Fruit fly (Drosophila melanogaster) whole organism, embryonic: ENCODE data around the gene Cpr11A.

Experiments
- BtbVII ChIP-seq: fragments of 200-800 bp; sonication (Bioruptor generic); optimal IDR thresholded peaks from 3 replicates; lab custom pipeline; 2017; ENCODE audit warnings: missing biosample characterization, mild to moderate bottlenecking, missing genetic modification characterization
- CG10565 ChIP-seq: fragments of 200-800 bp; sonication (Bioruptor generic); optimal IDR thresholded peaks from 3 replicates; lab custom pipeline; 2016; ENCODE audit warnings: missing biosample characterization, mild to moderate bottlenecking, missing genetic modification characterization
- CG11085 ChIP-seq: fragments of 200-800 bp; sonication (Bioruptor generic); IDR thresholded peaks from 2 replicates; pipeline ENCODE4 v1.3.6; 2022; ENCODE audit warnings: missing biosample characterization, missing genetic modification characterization
- CG11456 ChIP-seq: fragments of 200-800 bp; sonication (Bioruptor generic); IDR thresholded peaks from 3 replicates; pipeline ENCODE4 v1.3.6; 2022; ENCODE audit warnings: missing biosample characterization, missing genetic modification characterization
- CG12104 ChIP-seq: fragments of 200-800 bp; sonication (Bioruptor generic); optimal IDR thresholded peaks from 3 replicates; lab custom pipeline; 2016; ENCODE audit warnings: missing biosample characterization, missing genetic modification characterization
- CG12659 ChIP-seq: fragments of 200-800 bp; sonication (Bioruptor generic); optimal IDR thresholded peaks from 3 replicates; lab custom pipeline; 2017; ENCODE audit warnings: mild to moderate bottlenecking, missing biosample characterization, missing genetic modification reagents, missing genetic modification characterization
- CG12769 ChIP-seq: fragments of 200-800 bp; sonication (Bioruptor generic); optimal IDR thresholded peaks from 2 replicates; lab custom pipeline; 2019; ENCODE audit warnings: missing biosample characterization, mild to moderate bottlenecking, missing genetic modification characterization, moderate library complexity
- CG14860 ChIP-seq: fragments of 200-800 bp; sonication (Bioruptor generic); IDR thresholded peaks from 3 replicates; pipeline ENCODE4 v1.3.6; 2022; ENCODE audit warnings: missing biosample characterization, missing genetic modification characterization; ENCODE audit not compliant: partially characterized antibody
- CG16813 ChIP-seq: fragments of 200-800 bp; sonication (Bioruptor generic); IDR thresholded peaks from 3 replicates; pipeline ENCODE4 v1.3.6; 2022; ENCODE audit warnings: missing biosample characterization, missing genetic modification characterization; ENCODE audit not compliant: partially characterized antibody
- CG17328 ChIP-seq: fragments of 200-800 bp; sonication (Bioruptor generic); IDR thresholded peaks from 2 replicates; pipeline ENCODE4 v1.3.6; 2022; ENCODE audit warnings: missing biosample characterization, missing genetic modification characterization
- CG17359 ChIP-seq: fragments of 200-800 bp; sonication (Bioruptor generic); optimal IDR thresholded peaks from 3 replicates; lab custom pipeline; 2018; ENCODE audit warnings: missing biosample characterization, mild to moderate bottlenecking, missing genetic modification characterization, moderate library complexity
- CG2202 ChIP-seq: fragments of 200-800 bp; sonication (Bioruptor generic); optimal IDR thresholded peaks from 2 replicates; lab custom pipeline; 2018; ENCODE audit warnings: missing biosample characterization, mild to moderate bottlenecking, missing genetic modification characterization
- CG2875 ChIP-seq: fragments of 200-800 bp; sonication (Bioruptor generic); optimal IDR thresholded peaks from 2 replicates; lab custom pipeline; 2017; ENCODE audit warnings: missing biosample characterization, mild to moderate bottlenecking, missing genetic modification characterization, missing genetic modification reagents
- CG3281 ChIP-seq: fragments of 200-800 bp; sonication (Bioruptor generic); optimal IDR thresholded peaks from 3 replicates; lab custom pipeline; 2017; ENCODE audit warnings: missing biosample characterization, mild to moderate bottlenecking, missing genetic modification characterization
- CG34376 ChIP-seq: fragments of 200-800 bp; sonication (Bioruptor generic); optimal IDR thresholded peaks from 2 replicates; lab custom pipeline; 2018; ENCODE audit warnings: missing biosample characterization, mild to moderate bottlenecking, missing genetic modification characterization
- CG4730 ChIP-seq: fragments of 200-800 bp; sonication (Bioruptor generic); IDR thresholded peaks from 2 replicates; pipeline ENCODE4 v1.3.6; 2022; ENCODE audit warnings: missing biosample characterization, missing genetic modification characterization
- CG4854 ChIP-seq: fragments of 200-800 bp; sonication (Bioruptor generic); optimal IDR thresholded peaks from 2 replicates; lab custom pipeline; 2016; ENCODE audit warnings: missing biosample characterization, missing genetic modification characterization, inconsistent platforms
- CG7839 ChIP-seq: fragments of 200-800 bp; sonication (Bioruptor generic); optimal IDR thresholded peaks from 3 replicates; lab custom pipeline; 2018; ENCODE audit warnings: missing biosample characterization, mild to moderate bottlenecking, missing genetic modification characterization, moderate library complexity
- D ChIP-seq, 2 experiments: fragments of 200-800 bp in 1 of 2; fragments of >200 bp in 1 of 2; sonication (Bioruptor generic) in 1 of 2; optimal IDR thresholded peaks; 2 replicates in 1 of 2; 3 replicates in 1 of 2; lab custom pipeline; 2017; ENCODE audit warnings: mild to moderate bottlenecking in 1 of 2, missing biosample characterization in 1 of 2, missing genetic modification characterization in 1 of 2, missing genetic modification reagents in 1 of 2
- Doc3 ChIP-seq: fragments of 200-800 bp; sonication (Bioruptor generic); IDR thresholded peaks from 3 replicates; pipeline ENCODE4 v1.3.6; 2022; ENCODE audit warnings: missing biosample characterization, missing genetic modification characterization; ENCODE audit not compliant: partially characterized antibody
- ERR ChIP-seq: fragments of 200-800 bp; sonication (Bioruptor generic); optimal IDR thresholded peaks from 2 replicates; lab custom pipeline; 2016; ENCODE audit warnings: missing biosample characterization, missing genetic modification characterization
- GATAe ChIP-seq: fragments of 200-800 bp; sonication (Bioruptor generic); conservative IDR thresholded peaks from 2 replicates; pipeline ENCODE4 v1.3.6; 2022; ENCODE audit warnings: missing biosample characterization, missing genetic modification characterization
- Gug ChIP-seq: fragments of 200-800 bp; sonication (Bioruptor generic); IDR thresholded peaks from 4 replicates; pipeline ENCODE4 v1.3.6; 2022; ENCODE audit warnings: missing biosample characterization, missing genetic modification characterization
- Kr ChIP-seq: fragments of 200-800 bp; sonication (Bioruptor generic); optimal IDR thresholded peaks from 2 replicates; lab custom pipeline; 2017; ENCODE audit warnings: missing biosample characterization, mild to moderate bottlenecking, missing genetic modification characterization
- NC2β ChIP-seq: fragments of 200-800 bp; sonication (Bioruptor generic); optimal IDR thresholded peaks from 2 replicates; lab custom pipeline; 2016; ENCODE audit warnings: missing biosample characterization, missing genetic modification characterization
- Nf-YB ChIP-seq: fragments of 200-800 bp; sonication (Bioruptor generic); optimal IDR thresholded peaks from 3 replicates; lab custom pipeline; 2019; ENCODE audit warnings: missing biosample characterization, mild to moderate bottlenecking, missing genetic modification characterization, moderate library complexity
- NfI ChIP-seq: fragments of 200-800 bp; sonication (Bioruptor generic); optimal IDR thresholded peaks from 3 replicates; lab custom pipeline; 2018; ENCODE audit warnings: missing biosample characterization, mild to moderate bottlenecking, missing genetic modification characterization, moderate library complexity
- Oaz ChIP-seq: fragments of 200-800 bp; sonication (Bioruptor generic); IDR thresholded peaks from 2 replicates; pipeline ENCODE4 v1.3.6; 2022; ENCODE audit warnings: missing biosample characterization, missing genetic modification characterization
- aop ChIP-seq: fragments of 200-800 bp; sonication (Bioruptor generic); IDR thresholded peaks from 2 replicates; pipeline ENCODE4 v1.3.6; 2022; ENCODE audit warnings: missing biosample characterization, missing genetic modification characterization
- cad ChIP-seq: fragments of >200 bp; optimal IDR thresholded peaks from 2 replicates; lab custom pipeline; 2017; ENCODE audit warnings: missing biosample characterization, missing genetic modification characterization
- crc ChIP-seq: fragments of 200-800 bp; sonication (Bioruptor generic); optimal IDR thresholded peaks from 2 replicates; lab custom pipeline; 2016; ENCODE audit warnings: missing biosample characterization, missing genetic modification characterization
- dmrt99B ChIP-seq: fragments of 200-800 bp; sonication (Bioruptor generic); optimal IDR thresholded peaks from 2 replicates; lab custom pipeline; 2018; ENCODE audit warnings: missing biosample characterization, mild to moderate bottlenecking, missing genetic modification characterization, moderate library complexity
- fd3F ChIP-seq: fragments of 200-800 bp; sonication (Bioruptor generic); optimal IDR thresholded peaks from 2 replicates; lab custom pipeline; 2018; ENCODE audit warnings: missing biosample characterization, mild to moderate bottlenecking, missing genetic modification characterization, moderate library complexity
- gfzf ChIP-seq: fragments of 200-800 bp; sonication (Bioruptor generic); optimal IDR thresholded peaks from 2 replicates; lab custom pipeline; 2016; ENCODE audit warnings: missing biosample characterization, mild to moderate bottlenecking, missing genetic modification characterization, moderate library complexity
- grn ChIP-seq: fragments of 200-800 bp; sonication (Bioruptor generic); optimal IDR thresholded peaks from 3 replicates; lab custom pipeline; 2017; ENCODE audit warnings: missing biosample characterization, missing genetic modification characterization
- jing ChIP-seq: fragments of 200-800 bp; sonication (Bioruptor generic); optimal IDR thresholded peaks from 2 replicates; lab custom pipeline; 2018; ENCODE audit warnings: missing biosample characterization, mild to moderate bottlenecking, missing genetic modification characterization
- jumu ChIP-seq: fragments of 200-800 bp; sonication (Bioruptor generic); optimal IDR thresholded peaks from 3 replicates; lab custom pipeline; 2016; ENCODE audit warnings: missing biosample characterization, missing genetic modification characterization
- kah ChIP-seq: fragments of 200-800 bp; sonication (Bioruptor generic); optimal IDR thresholded peaks from 2 replicates; lab custom pipeline; 2018; ENCODE audit warnings: missing biosample characterization, mild to moderate bottlenecking, missing genetic modification characterization
- kay ChIP-seq: fragments of 200-800 bp; sonication (Bioruptor generic); optimal IDR thresholded peaks from 2 replicates; lab custom pipeline; 2016; ENCODE audit warnings: missing biosample characterization, missing genetic modification characterization
- klu ChIP-seq: fragments of 200-800 bp; sonication (Bioruptor generic); IDR thresholded peaks from 2 replicates; pipeline ENCODE4 v1.3.6; 2022; ENCODE audit warnings: missing biosample characterization, missing genetic modification characterization
- nerfin-2 ChIP-seq: fragments of 200-800 bp; sonication (Bioruptor generic); IDR thresholded peaks from 2 replicates; pipeline ENCODE4 v1.3.6; 2022; ENCODE audit warnings: missing biosample characterization, missing genetic modification characterization; ENCODE audit not compliant: partially characterized antibody
- pho ChIP-seq: fragments of 200-800 bp; sonication (Bioruptor generic); optimal IDR thresholded peaks from 2 replicates; lab custom pipeline; 2016; ENCODE audit warnings: missing biosample characterization, missing genetic modification characterization
- pita ChIP-seq: fragments of 200-800 bp; sonication (Bioruptor generic); optimal IDR thresholded peaks from 2 replicates; lab custom pipeline; 2017; ENCODE audit warnings: missing biosample characterization, mild to moderate bottlenecking, missing genetic modification characterization
- repo ChIP-seq: fragments of 200-800 bp; sonication (Bioruptor generic); optimal IDR thresholded peaks from 2 replicates; lab custom pipeline; 2016; ENCODE audit warnings: missing biosample characterization, missing genetic modification characterization
- sqz ChIP-seq: fragments of 200-800 bp; sonication (Bioruptor generic); optimal IDR thresholded peaks from 3 replicates; lab custom pipeline; 2018; ENCODE audit warnings: missing biosample characterization, mild to moderate bottlenecking, missing genetic modification characterization
- stwl ChIP-seq: fragments of 200-800 bp; sonication (Bioruptor generic); optimal IDR thresholded peaks from 3 replicates; lab custom pipeline; 2018; ENCODE audit warnings: missing biosample characterization, mild to moderate bottlenecking, missing genetic modification characterization, moderate library complexity
- tap ChIP-seq: fragments of 200-800 bp; optimal IDR thresholded peaks from 3 replicates; lab custom pipeline; 2019; ENCODE audit warnings: missing biosample characterization, mild to moderate bottlenecking, missing genetic modification characterization, moderate library complexity
- unpg ChIP-seq: fragments of 200-800 bp; sonication (Bioruptor generic); optimal IDR thresholded peaks from 3 replicates; lab custom pipeline; 2018; ENCODE audit warnings: missing biosample characterization, mild to moderate bottlenecking, missing genetic modification characterization, moderate library complexity
- vfl ChIP-seq: fragments of 200-800 bp; sonication (Bioruptor generic); optimal IDR thresholded peaks from 2 replicates; lab custom pipeline; 2016; ENCODE audit warnings: missing biosample characterization, missing genetic modification characterization
- wdn ChIP-seq: fragments of 200-800 bp; sonication (Bioruptor generic); IDR thresholded peaks from 2 replicates; pipeline ENCODE4 v1.3.6; 2022; ENCODE audit warnings: missing biosample characterization, missing genetic modification characterization

Cpr11A gene

DNA sequence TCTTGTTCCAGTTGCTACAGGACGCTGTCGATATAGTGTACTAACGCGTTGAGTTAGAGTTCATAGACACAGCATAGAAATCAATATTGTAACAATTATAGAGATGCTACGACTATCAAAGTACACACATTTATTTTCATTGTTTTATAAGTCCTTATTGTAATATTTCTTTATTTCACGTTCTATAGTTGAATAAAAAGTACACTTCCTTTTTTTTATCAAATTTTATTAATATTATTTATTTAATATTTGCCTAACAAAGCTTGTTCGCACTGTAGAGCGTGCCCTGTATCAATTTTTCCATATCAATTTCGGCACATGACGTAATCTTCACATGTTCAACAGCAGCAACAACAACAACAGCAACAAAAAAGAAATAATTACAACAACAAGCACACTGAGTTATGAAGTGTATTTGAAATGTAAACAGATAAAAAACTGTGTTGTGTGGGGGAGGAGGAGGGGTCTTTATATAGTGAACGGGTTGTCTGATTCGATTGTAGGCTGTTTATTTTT, 12.8 kb upstream of the Cpr11A start (continued):
- TF ChIP-seq cad (GFP tag; lab: Kevin White, UChicago) (no peak), CG2875 (GFP tag; lab: Kevin White, UChicago) (peak; percentile 50), sqz (GFP tag; lab: Kevin White, UChicago) (peak; percentile 57), grn (no peak), pita (GFP tag; lab: Kevin White, UChicago) (no peak), CG7839 (tag; lab: Kevin White, UChicago) (peak; percentile 88), jing (GFP tag; lab: Kevin White, UChicago) (peak; percentile 19), Doc3 (no peak), dmrt99B (tag; lab: Kevin White, UChicago) (peak; percentile 86), NC2β (GFP tag; lab: Kevin White, UChicago) (no peak), stwl (tag; lab: Kevin White, UChicago) (no peak), crc (GFP tag; lab: Kevin White, UChicago) (no peak), tap (peak; percentile 82), CG14860 (GFP tag; lab: Robert Waterston, UW) (no peak), kay (GFP tag; lab: Kevin White, UChicago) (peak; percentile 38), wdn (GFP tag; lab: Robert Waterston, UW) (no peak), Kr (no peak), kah (GFP tag; lab: Kevin White, UChicago) (peak; percentile 53), CG17328 (GFP tag; lab: Robert Waterston, UW) (peak; percentile 59), vfl (GFP tag; lab: Kevin White, UChicago) (no peak), CG4730 (peak; percentile 56), gfzf (GFP tag; lab: Kevin White, UChicago) (no peak), GATAe (GFP tag; lab: Robert Waterston, UW) (no peak), Nf-YB (GFP tag; lab: Kevin White, UChicago) (peak; percentile 60), CG4854 (GFP tag; lab: Kevin White, UChicago) (no peak), jumu (GFP tag; lab: Kevin White, UChicago) (no peak), klu (peak; percentile 65; the same call in 1 of the 2 replicates), CG10565 (no peak), pho (GFP tag; lab: Kevin White, UChicago) (no peak), NfI (peak; percentile 78), Oaz (GFP tag; lab: Robert Waterston, UW) (peak; percentile 73), unpg (GFP tag; lab: Kevin White, UChicago) (peak; percentile 84), CG16813 (no peak), CG2202 (tag; lab: Kevin White, UChicago) (no peak), nerfin-2 (GFP tag; lab: Robert Waterston, UW) (no peak), CG11085 (GFP tag; lab: Robert Waterston, UW) (no peak), D (optimal IDR thresholded peaks at IDR 0.05; lab: Kevin White, UChicago) (no peak), D (GFP tag; optimal IDR thresholded peaks at IDR 0.05; lab: Kevin White, UChicago) (peak; percentile 64), CG3281 (peak; percentile 81), ERR (GFP tag; lab: Kevin White, UChicago) (no peak), aop (GFP tag; lab: Robert Waterston, UW) (no peak), CG17359 (peak; percentile 77), CG12769 (tag; lab: Kevin White, UChicago) (no peak), CG12104 (GFP tag; lab: Kevin White, UChicago) (peak; percentile 64), BtbVII (peak; percentile 83), CG34376 (GFP tag; lab: Kevin White, UChicago) (peak; percentile 78), fd3F (GFP tag; lab: Kevin White, UChicago) (peak; percentile 76), Gug (GFP tag; lab: Robert Waterston, UW) (peak; percentile 55; the same call in 2 of the 4 replicates), CG11456 (GFP tag; lab: Robert Waterston, UW) (0 out of 3 replicates have a peak, but pooled peaks have one; percentile 23), CG12659 (GFP tag; lab: Kevin White, UChicago) (peak; percentile 83), repo (GFP tag; lab: Kevin White, UChicago) (no peak)
